Worm (Caenorhabditis elegans) whole organism, young adult: ENCODE data around the gene T07F8.1.

Experiments
- B0336.3 ChIP-seq: fragments of 200-800 bp; sonication (Bioruptor generic); IDR thresholded peaks from 2 replicates; pipeline ENCODE4 v1.3.6; 2022; ENCODE audit warnings: missing genetic modification characterization, missing compliant biosample characterization
- C17E4.6 ChIP-seq: fragments of 200-800 bp; sonication (Bioruptor generic); IDR thresholded peaks from 2 replicates; pipeline ENCODE4 v1.3.6; 2022; ENCODE audit warnings: missing genetic modification reagents, missing genetic modification characterization, missing compliant biosample characterization
- F37B4.10 ChIP-seq: fragments of 200-800 bp; sonication (Bioruptor generic); IDR thresholded peaks from 2 replicates; pipeline ENCODE4 v1.3.6; 2022; ENCODE audit warnings: missing genetic modification characterization, missing compliant biosample characterization
- F39B2.1 ChIP-seq: fragments of 200-800 bp; sonication (Bioruptor generic); IDR thresholded peaks from 2 replicates; pipeline ENCODE4 v1.3.6; 2022; ENCODE audit warnings: missing genetic modification reagents, missing genetic modification characterization, missing compliant biosample characterization
- F55B11.4 ChIP-seq: sonication (generic microtip); optimal IDR thresholded peaks from 2 replicates; lab custom pipeline; 2016; ENCODE audit warnings: missing compliant biosample characterization, missing genetic modification characterization, borderline replicate concordance; ENCODE audit not compliant: insufficient read depth
- T26A5.8 ChIP-seq: sonication (generic microtip); optimal IDR thresholded peaks from 2 replicates; lab custom pipeline; 2016; ENCODE audit warnings: missing genetic modification characterization, missing compliant biosample characterization
- Y67H2A.10 ChIP-seq: fragments of 200-800 bp; sonication (Bioruptor generic); conservative IDR thresholded peaks from 2 replicates; pipeline ENCODE4 v1.3.6; 2022; ENCODE audit warnings: missing genetic modification reagents, missing genetic modification characterization, missing compliant biosample characterization
- Y79H2A.3 ChIP-seq: fragments of 200-800 bp; sonication (Bioruptor generic); conservative IDR thresholded peaks from 2 replicates; pipeline ENCODE4 v1.3.6; 2022; ENCODE audit warnings: missing genetic modification reagents, missing genetic modification characterization, missing compliant biosample characterization
- Y95B8A.8 ChIP-seq: fragments of 200-800 bp; sonication (Bioruptor generic); IDR thresholded peaks from 2 replicates; pipeline ENCODE4 v1.3.6; 2022; ENCODE audit warnings: missing genetic modification reagents, missing genetic modification characterization, missing compliant biosample characterization
- ZK185.1 ChIP-seq: sonication (generic microtip); optimal IDR thresholded peaks from 2 replicates; lab custom pipeline; 2016; ENCODE audit warnings: mild to moderate bottlenecking, missing genetic modification characterization, missing compliant biosample characterization; ENCODE audit not compliant: poor library complexity, severe bottlenecking
- akir-1 ChIP-seq: fragments of 200-800 bp; sonication (Bioruptor generic); optimal IDR thresholded peaks from 2 replicates; lab custom pipeline; 2018; ENCODE audit warnings: mild to moderate bottlenecking, missing genetic modification characterization, moderate library complexity, missing compliant biosample characterization
- aptf-2 ChIP-seq: fragments of 200-800 bp; sonication (Bioruptor generic); conservative IDR thresholded peaks from 2 replicates; pipeline ENCODE4 v1.3.6; 2022; ENCODE audit warnings: missing genetic modification reagents, missing genetic modification characterization, missing compliant biosample characterization
- aptf-3 ChIP-seq: fragments of 200-800 bp; sonication (Bioruptor generic); IDR thresholded peaks from 2 replicates; pipeline ENCODE4 v1.3.6; 2022; ENCODE audit warnings: missing genetic modification characterization, missing compliant biosample characterization
- attf-5 ChIP-seq: fragments of 200-800 bp; sonication (Bioruptor generic); optimal IDR thresholded peaks from 2 replicates; lab custom pipeline; 2018; ENCODE audit warnings: mild to moderate bottlenecking, missing genetic modification characterization, missing compliant biosample characterization
- bed-2 ChIP-seq: fragments of 200-800 bp; sonication (Bioruptor generic); IDR thresholded peaks from 2 replicates; pipeline ENCODE4 v1.3.6; 2022; ENCODE audit warnings: missing genetic modification reagents, missing genetic modification characterization, missing compliant biosample characterization
- ccch-3 ChIP-seq: fragments of 200-800 bp; sonication (Bioruptor generic); optimal IDR thresholded peaks from 2 replicates; lab custom pipeline; 2018; ENCODE audit warnings: mild to moderate bottlenecking, missing genetic modification characterization, missing compliant biosample characterization
- cebp-2 ChIP-seq: fragments of 200-800 bp; sonication (Bioruptor generic); IDR thresholded peaks from 2 replicates; pipeline ENCODE4 v1.3.6; 2022; ENCODE audit warnings: missing genetic modification characterization, missing compliant biosample characterization
- ceh-100 ChIP-seq: fragments of 200-800 bp; sonication (Bioruptor generic); IDR thresholded peaks from 2 replicates; pipeline ENCODE4 v1.3.6; 2022; ENCODE audit warnings: missing genetic modification reagents, missing genetic modification characterization, missing compliant biosample characterization
- ceh-27 ChIP-seq: fragments of 200-800 bp; sonication (Bioruptor generic); optimal IDR thresholded peaks from 2 replicates; lab custom pipeline; 2018; ENCODE audit warnings: mild to moderate bottlenecking, missing genetic modification characterization, moderate library complexity, missing compliant biosample characterization
- ceh-79 ChIP-seq: sonication (generic microtip); optimal IDR thresholded peaks from 2 replicates; lab custom pipeline; 2017; ENCODE audit warnings: mild to moderate bottlenecking, missing genetic modification characterization, missing compliant biosample characterization
- chd-7 ChIP-seq: sonication (generic microtip); optimal IDR thresholded peaks from 2 replicates; lab custom pipeline; 2016; ENCODE audit warnings: mild to moderate bottlenecking, missing genetic modification characterization, moderate library complexity, missing compliant biosample characterization
- die-1 ChIP-seq: sonication (generic microtip); optimal IDR thresholded peaks from 2 replicates; lab custom pipeline; 2016; ENCODE audit warnings: missing genotype, mild to moderate bottlenecking, missing genetic modification characterization, missing compliant biosample characterization
- dox-1 ChIP-seq: fragments of 200-800 bp; sonication (Bioruptor generic); IDR thresholded peaks from 2 replicates; pipeline ENCODE4 v1.3.6; 2022; ENCODE audit warnings: missing genetic modification reagents, missing genetic modification characterization, missing compliant biosample characterization
- him-1 ChIP-seq: sonication (generic microtip); optimal IDR thresholded peaks from 2 replicates; lab custom pipeline; 2016; ENCODE audit warnings: missing genotype, missing genetic modification reagents, missing genetic modification characterization, missing compliant biosample characterization
- hlh-26 ChIP-seq: fragments of 200-800 bp; sonication (Bioruptor generic); conservative IDR thresholded peaks from 2 replicates; pipeline ENCODE4 v1.3.6; 2022; ENCODE audit warnings: missing genetic modification reagents, missing genetic modification characterization, missing compliant biosample characterization
- hmg-1.2 ChIP-seq: fragments of 200-800 bp; sonication (Bioruptor generic); IDR thresholded peaks from 2 replicates; pipeline ENCODE4 v1.3.6; 2022; ENCODE audit warnings: missing genetic modification reagents, missing genetic modification characterization, missing compliant biosample characterization
- hsf-1 ChIP-seq: fragments of 200-800 bp; sonication (Bioruptor generic); IDR thresholded peaks from 2 replicates; pipeline ENCODE4 v1.3.6; 2022; ENCODE audit warnings: missing genetic modification reagents, missing genetic modification characterization, missing compliant biosample characterization
- let-526 ChIP-seq: fragments of 200-800 bp; sonication (Bioruptor generic); IDR thresholded peaks from 2 replicates; pipeline ENCODE4 v1.3.6; 2022; ENCODE audit warnings: missing genetic modification reagents, missing genetic modification characterization, missing compliant biosample characterization
- let-607 ChIP-seq, 2 experiments: fragments of 200-800 bp in 1 of 2; sonication (Bioruptor generic) in 1 of 2; sonication (generic microtip) in 1 of 2; optimal IDR thresholded peaks; 2 replicates each; lab custom pipeline; 2016 to 2018; ENCODE audit warnings: mild to moderate bottlenecking in 2 of 2, missing compliant biosample characterization in 2 of 2, missing genetic modification characterization in 2 of 2, moderate library complexity in 2 of 2, missing genotype in 1 of 2
- lin-26 ChIP-seq: fragments of 200-800 bp; sonication (Bioruptor generic); IDR thresholded peaks from 2 replicates; pipeline ENCODE4 v1.3.6; 2022; ENCODE audit warnings: missing genetic modification reagents, missing genetic modification characterization, missing compliant biosample characterization
- lin-40 ChIP-seq: sonication (generic microtip); optimal IDR thresholded peaks from 2 replicates; lab custom pipeline; 2016; ENCODE audit warnings: missing genetic modification characterization, mild to moderate bottlenecking, missing compliant biosample characterization, missing genotype, missing genetic modification reagents
- lin-54 ChIP-seq: fragments of 200-800 bp; sonication (Bioruptor generic); optimal IDR thresholded peaks from 2 replicates; lab custom pipeline; 2018; ENCODE audit warnings: mild to moderate bottlenecking, missing genetic modification characterization, missing compliant biosample characterization
- lsl-1 ChIP-seq: fragments of 200-800 bp; sonication (Bioruptor generic); optimal IDR thresholded peaks from 2 replicates; lab custom pipeline; 2018; ENCODE audit warnings: mild to moderate bottlenecking, missing genetic modification characterization, moderate library complexity, missing compliant biosample characterization
- madf-10 ChIP-seq: sonication (generic microtip); optimal IDR thresholded peaks from 2 replicates; lab custom pipeline; 2016; ENCODE audit warnings: mild to moderate bottlenecking, missing genetic modification characterization, missing compliant biosample characterization
- pbrm-1 ChIP-seq: fragments of 200-800 bp; sonication (Bioruptor generic); IDR thresholded peaks from 2 replicates; pipeline ENCODE4 v1.3.6; 2022; ENCODE audit warnings: missing genetic modification reagents, missing genetic modification characterization, missing compliant biosample characterization
- pha-4 ChIP-seq: fragments of 150-350 bp; sonication (generic microtip); optimal IDR thresholded peaks from 2 replicates; lab custom pipeline; 2014; ENCODE audit warnings: missing biosample characterization, missing genetic modification reagents, missing genetic modification characterization
- rcor-1 ChIP-seq: fragments of 200-800 bp; sonication (Bioruptor generic); IDR thresholded peaks from 2 replicates; pipeline ENCODE4 v1.3.6; 2022; ENCODE audit warnings: missing genetic modification reagents, missing genetic modification characterization, missing compliant biosample characterization
- snpc-3.4 ChIP-seq: sonication (generic microtip); optimal IDR thresholded peaks from 2 replicates; lab custom pipeline; 2017; ENCODE audit warnings: missing genetic modification characterization, mild to moderate bottlenecking, missing compliant biosample characterization, antibody characterized with exemption, moderate library complexity, missing genotype, missing genetic modification reagents
- snpc-4 ChIP-seq, 5 experiments: fragments of 150-350 bp in 1 of 5; sonication (generic microtip) in 4 of 5; optimal IDR thresholded peaks; 2 replicates each; lab custom pipeline; 2014 to 2018; ENCODE audit warnings: missing genetic modification characterization in 5 of 5, missing biosample characterization in 3 of 5, antibody characterized with exemption in 2 of 5, mild to moderate bottlenecking in 2 of 5, missing compliant biosample characterization in 2 of 5, missing genotype in 2 of 5, moderate library complexity in 2 of 5, missing genetic modification reagents in 1 of 5
- tbx-9 ChIP-seq: sonication (generic microtip); optimal IDR thresholded peaks from 2 replicates; lab custom pipeline; 2016; ENCODE audit warnings: borderline replicate concordance, missing genetic modification characterization, inconsistent platforms, missing compliant biosample characterization
- tlf-1 ChIP-seq: fragments of 200-800 bp; sonication (Bioruptor generic); optimal IDR thresholded peaks from 2 replicates; lab custom pipeline; 2018; ENCODE audit warnings: mild to moderate bottlenecking, missing genetic modification characterization, missing compliant biosample characterization
- zfh-2 ChIP-seq: fragments of 200-800 bp; sonication (Bioruptor generic); conservative IDR thresholded peaks from 2 replicates; pipeline ENCODE4 v1.3.6; 2022; ENCODE audit warnings: missing genetic modification reagents, missing genetic modification characterization, missing compliant biosample characterization
- ztf-18 ChIP-seq: sonication (generic microtip); optimal IDR thresholded peaks from 2 replicates; lab custom pipeline; 2016; ENCODE audit warnings: missing genotype, mild to moderate bottlenecking, missing genetic modification characterization, missing compliant biosample characterization
- ztf-22 ChIP-seq: fragments of 200-800 bp; sonication (Bioruptor generic); optimal IDR thresholded peaks from 2 replicates; lab custom pipeline; 2018; ENCODE audit warnings: mild to moderate bottlenecking, missing genetic modification characterization, moderate library complexity, missing compliant biosample characterization
- ztf-25 ChIP-seq: fragments of 200-800 bp; sonication (Bioruptor generic); IDR thresholded peaks from 2 replicates; pipeline ENCODE4 v1.3.6; 2022; ENCODE audit warnings: missing genetic modification reagents, missing genetic modification characterization, missing compliant biosample characterization
- ztf-6 ChIP-seq: fragments of 200-800 bp; sonication (Bioruptor generic); IDR thresholded peaks from 2 replicates; pipeline ENCODE4 v1.3.6; 2022; ENCODE audit warnings: missing genetic modification reagents, missing genetic modification characterization, missing compliant biosample characterization

Gene T07F8.1

DNA sequence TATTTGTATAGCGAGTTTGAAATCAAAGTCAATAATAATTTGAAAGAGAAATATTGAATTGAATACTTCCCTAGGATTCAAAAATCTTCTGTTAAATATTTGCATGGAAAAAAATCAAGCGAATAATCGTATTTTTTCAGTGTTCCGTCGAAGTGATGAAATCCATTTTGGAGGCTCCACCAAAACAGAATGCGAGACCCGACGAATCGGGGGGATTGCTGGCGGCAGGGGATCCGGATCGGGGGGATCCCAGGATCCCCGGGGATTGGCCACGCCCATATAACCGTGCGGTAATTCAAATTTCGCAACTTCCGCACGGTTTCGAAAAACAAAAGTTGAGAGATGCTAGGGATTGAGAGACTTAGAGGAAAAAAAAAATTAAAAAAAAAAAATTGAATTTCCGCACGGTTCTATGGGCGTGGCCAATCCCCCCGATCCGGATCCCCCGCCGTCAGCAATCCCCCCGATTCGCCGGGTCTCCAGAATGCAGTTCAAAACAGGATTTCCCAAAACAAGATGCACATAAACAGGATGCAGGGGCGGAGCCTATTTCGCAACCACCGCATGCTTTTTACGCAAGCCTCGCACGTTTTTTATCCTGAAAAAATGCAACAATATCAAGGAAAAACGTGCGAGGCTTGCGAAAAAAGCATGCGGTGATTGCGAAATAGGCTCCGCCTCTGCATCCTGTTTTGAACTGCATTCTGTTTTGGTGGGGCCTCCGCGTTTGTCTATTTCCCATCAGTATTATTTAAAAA, 25.4 kb upstream of the T07F8.1 start, which contains the start of gene F10E7.11 (continued):
- TF ChIP-seq rcor-1 (GFP tag; lab: Robert Waterston, UW) (no peak), hsf-1 (GFP tag; lab: Robert Waterston, UW) (no peak), let-607 (tag; optimal IDR thresholded peaks at IDR 0.05; lab: Kevin White, UChicago) (no peak), C17E4.6 (GFP tag; lab: Robert Waterston, UW) (no peak), lin-40 (tag; lab: Kevin White, UChicago) (no peak), pha-4 (tag; lab: Kevin White, UChicago) (no peak), attf-5 (peak; percentile 21), Y79H2A.3 (no peak), ztf-6 (GFP tag; lab: Robert Waterston, UW) (no peak), cebp-2 (GFP tag; lab: Robert Waterston, UW) (no peak), ZK185.1 (tag; lab: Kevin White, UChicago) (no peak), chd-7 (tag; lab: Kevin White, UChicago) (no peak), aptf-3 (no peak), let-526 (GFP tag; lab: Robert Waterston, UW) (0 out of 2 replicates have a peak, but pooled peaks have one; percentile 42), lin-54 (GFP tag; lab: Kevin White, UChicago) (no peak), him-1 (tag; lab: Kevin White, UChicago) (no peak), F37B4.10 (GFP tag; lab: Robert Waterston, UW) (no peak), ztf-22 (GFP tag; lab: Kevin White, UChicago) (no peak), tlf-1 (no peak), bed-2 (GFP tag; lab: Robert Waterston, UW) (no peak), aptf-2 (GFP tag; lab: Robert Waterston, UW) (0 out of 2 replicates have a peak, but pooled peaks have one; percentile 40), zfh-2 (GFP tag; lab: Robert Waterston, UW) (peak; percentile 92), F55B11.4 (tag; lab: Kevin White, UChicago) (no peak), ceh-100 (GFP tag; lab: Robert Waterston, UW) (peak; percentile 63), hlh-26 (GFP tag; lab: Robert Waterston, UW) (no peak), snpc-4 (GFP tag; optimal IDR thresholded peaks at IDR 0.05; lab: Kevin White, UChicago) (no peak), snpc-4 (tag; optimal IDR thresholded peaks at IDR 0.05; lab: Kevin White, UChicago) (peak in 2 of 4 experiments; percentile 33 to 34), B0336.3 (GFP tag; lab: Robert Waterston, UW) (peak; percentile 34; the same call in 1 of the 2 replicates), Y95B8A.8 (GFP tag; lab: Robert Waterston, UW) (0 out of 2 replicates have a peak, but pooled peaks have one; percentile 13), T26A5.8 (tag; lab: Kevin White, UChicago) (no peak), ceh-27 (GFP tag; lab: Kevin White, UChicago) (no peak), ztf-25 (0 out of 2 replicates have a peak, but pooled peaks have one; percentile 21), akir-1 (GFP tag; lab: Kevin White, UChicago) (no peak), madf-10 (no peak), ccch-3 (GFP tag; lab: Kevin White, UChicago) (no peak), ztf-18 (tag; lab: Kevin White, UChicago) (peak; percentile 52), ceh-79 (no peak), F39B2.1 (GFP tag; lab: Robert Waterston, UW) (no peak), Y67H2A.10 (GFP tag; lab: Robert Waterston, UW) (no peak), lin-26 (GFP tag; lab: Robert Waterston, UW) (peak; percentile 26; the same call in 1 of the 2 replicates), dox-1 (GFP tag; lab: Robert Waterston, UW) (no peak; the same call in 1 of the 2 replicates), die-1 (tag; lab: Kevin White, UChicago) (no peak), hmg-1.2 (GFP tag; lab: Robert Waterston, UW) (peak; percentile 7; the same call in 1 of the 2 replicates), lsl-1 (GFP tag; lab: Kevin White, UChicago) (no peak), snpc-3.4 (peak; percentile 5), tbx-9 (tag; lab: Kevin White, UChicago) (no peak), pbrm-1 (GFP tag; lab: Robert Waterston, UW) (peak; percentile 65; the same call in 1 of the 2 replicates)
